Worm (Caenorhabditis elegans) whole organism, young adult: ENCODE measurements around the gene thn-6.
A peak's percentile ranks its signal among the peaks of the same experiment; 100 is the strongest.

Source experiments
- lir-1 ChIP-seq: fragments of 200-800 bp; sonication (Bioruptor generic); conservative IDR thresholded peaks from 2 replicates; pipeline ENCODE4 v1.3.6; 2022; ENCODE audit warnings: missing genetic modification reagents, missing genetic modification characterization, missing compliant biosample characterization
- sea-2 ChIP-seq: fragments of 200-800 bp; sonication (Bioruptor generic); IDR thresholded peaks from 2 replicates; pipeline ENCODE4 v1.3.6; 2022; ENCODE audit warnings: missing genetic modification characterization, missing compliant biosample characterization
- sptf-2 ChIP-seq: fragments of 200-800 bp; sonication (Bioruptor generic); optimal IDR thresholded peaks from 2 replicates; lab custom pipeline; 2018; ENCODE audit warnings: mild to moderate bottlenecking, missing genetic modification characterization, missing compliant biosample characterization
- unc-130 ChIP-seq: sonication (generic microtip); optimal IDR thresholded peaks from 2 replicates; lab custom pipeline; 2016; ENCODE audit warnings: missing genetic modification reagents, missing genetic modification characterization, missing compliant biosample characterization

ce11 chrIV:5183755-5184166 is 45.0 kb upstream of the thn-6 start, which contains the start of gene W03F8.4:
- TF ChIP-seq sea-2 (GFP tag; lab: Robert Waterston, UW) = no peak
- TF ChIP-seq sptf-2 = no peak
- TF ChIP-seq unc-130 (GFP tag; lab: Kevin White, UChicago) = peak; percentile 47
- peak; percentile 77 for TF ChIP-seq lir-1 (GFP tag; lab: Robert Waterston, UW)
